Fruit fly (Drosophila melanogaster): ENCODE measurements around the gene Hmgcr.
A peak's percentile ranks its signal among the peaks of the same experiment; 100 is the strongest.

Hmgcr gene

DNA sequence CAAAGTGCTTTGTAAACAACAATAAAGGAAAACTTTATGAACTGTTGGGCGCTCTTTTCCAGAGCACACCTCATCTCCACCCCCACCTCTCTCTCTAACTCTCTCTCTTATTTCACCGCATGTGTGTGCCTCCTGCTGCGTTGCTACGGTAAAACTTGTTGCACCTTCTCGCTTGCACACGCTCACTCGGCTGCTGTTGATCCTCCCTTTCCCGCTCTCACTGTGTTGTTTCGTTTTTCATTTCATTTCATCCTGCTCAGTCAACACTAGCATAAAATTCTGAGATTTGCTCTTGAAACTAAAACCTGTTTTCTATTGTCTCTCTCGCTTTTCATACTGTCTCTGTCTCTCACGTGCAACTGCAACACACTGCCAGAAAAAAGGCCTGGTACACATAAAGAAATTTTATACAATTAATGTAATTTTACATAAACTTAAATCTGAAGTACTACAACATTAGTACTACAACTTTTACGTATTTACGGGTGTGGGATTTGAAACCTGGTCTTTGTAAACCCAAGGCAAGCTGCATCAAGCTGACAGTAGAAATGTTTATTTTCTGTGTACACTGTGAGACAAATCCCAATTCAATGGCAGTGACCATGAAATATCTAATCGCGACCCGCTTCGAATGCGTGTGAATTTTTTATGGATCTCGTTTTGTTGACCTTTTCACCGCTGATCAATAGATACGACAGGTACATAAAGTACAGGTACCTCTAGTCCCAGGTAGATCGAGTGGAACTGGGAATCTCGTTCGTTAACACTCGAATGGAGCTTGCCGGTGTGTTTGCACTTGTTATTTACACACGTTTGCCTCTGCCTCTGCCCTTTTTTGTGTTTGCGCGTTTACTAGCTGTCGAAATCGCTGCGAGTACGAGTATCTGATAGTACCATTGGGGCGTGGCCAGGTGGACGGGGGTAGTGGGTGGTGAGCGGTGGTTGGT, 49.6 kb downstream of the Hmgcr start (continued):
- TF ChIP-seq ap (GFP tag; IDR thresholded peaks at IDR 0.05) (peak; percentile 49), CG18764 (GFP tag; optimal IDR thresholded peaks at IDR 0.05) (peak; percentile 77), ssp (GFP tag; IDR thresholded peaks at IDR 0.05) (peak; percentile 78), CG17385 (GFP tag; optimal IDR thresholded peaks at IDR 0.05) (peak; percentile 80), CG5953 (GFP tag; IDR thresholded peaks at IDR 0.05) (peak; percentile 71), unpg (GFP tag; optimal IDR thresholded peaks at IDR 0.05) (peak; percentile 93), crc (GFP tag; optimal IDR thresholded peaks at IDR 0.05) (peak; percentile 47), Awh (GFP tag; IDR thresholded peaks at IDR 0.05) (peak; percentile 69), Hmx (GFP tag; optimal IDR thresholded peaks at IDR 0.05) (peak; percentile 47), hbn (GFP tag; IDR thresholded peaks at IDR 0.05; ENCODE audit: partially characterized antibody) (no peak), sd (tag; optimal IDR thresholded peaks at IDR 0.05) (peak; percentile 48), Usf (GFP tag; optimal IDR thresholded peaks at IDR 0.05) (peak; percentile 84), Sin3A (optimal IDR thresholded peaks at IDR 0.05) (no peak), Side (GFP tag; optimal IDR thresholded peaks at IDR 0.05) (peak; percentile 55), wdn (GFP tag; IDR thresholded peaks at IDR 0.05) (no peak), CG5180 (GFP tag; optimal IDR thresholded peaks at IDR 0.05) (peak; percentile 67), az2 (GFP tag; optimal IDR thresholded peaks at IDR 0.05) (peak; percentile 95), tup (GFP tag; optimal IDR thresholded peaks at IDR 0.05) (peak; percentile 30), sr (GFP tag; IDR thresholded peaks at IDR 0.05) (peak; percentile 16; the same call in 1 of the 3 replicates), sima (GFP tag; optimal IDR thresholded peaks at IDR 0.05) (peak; percentile 12), Tbp (GFP tag; optimal IDR thresholded peaks at IDR 0.05) (no peak), CG11247 (GFP tag; IDR thresholded peaks at IDR 0.05) (peak; percentile 63), CG1832 (GFP tag; optimal IDR thresholded peaks at IDR 0.05) (peak; percentile 78), bigmax (GFP tag; optimal IDR thresholded peaks at IDR 0.05) (peak; percentile 47), CG8281 (tag; optimal IDR thresholded peaks at IDR 0.05) (peak; percentile 62), ranshi (GFP tag; IDR thresholded peaks at IDR 0.05) (peak; percentile 73), CG13775 (GFP tag; optimal IDR thresholded peaks at IDR 0.05) (peak; percentile 88), CG17359 (tag; optimal IDR thresholded peaks at IDR 0.05) (peak; percentile 91), CG2129 (GFP tag; IDR thresholded peaks at IDR 0.05; ENCODE audit: partially characterized antibody) (no peak), Dbx (GFP tag; IDR thresholded peaks at IDR 0.05) (peak; percentile 66; the same call in 1 of the 3 replicates), CG4820 (GFP tag; optimal IDR thresholded peaks at IDR 0.05) (peak; percentile 91), bsh (GFP tag; optimal IDR thresholded peaks at IDR 0.05) (peak; percentile 88 to 97), CG17802 (tag; optimal IDR thresholded peaks at IDR 0.05) (peak; percentile 77), slp2 (GFP tag; optimal IDR thresholded peaks at IDR 0.05) (peak; percentile 85), repo (GFP tag; optimal IDR thresholded peaks at IDR 0.05) (peak; percentile 43), Blimp-1 (GFP tag; optimal IDR thresholded peaks at IDR 0.05) (peak; percentile 92), CG13624 (GFP tag; optimal IDR thresholded peaks at IDR 0.05) (peak; percentile 61), gcm (GFP tag; optimal IDR thresholded peaks at IDR 0.05) (peak; percentile 93), CG3995 (GFP tag; optimal IDR thresholded peaks at IDR 0.05) (peak; percentile 15), CG8944 (GFP tag; optimal IDR thresholded peaks at IDR 0.05) (peak; percentile 73), CG15011 (GFP tag; optimal IDR thresholded peaks at IDR 0.05) (peak; percentile 70), twi (tag; optimal IDR thresholded peaks at IDR 0.05) (peak; percentile 90), CG42726 (GFP tag; IDR thresholded peaks at IDR 0.05; ENCODE audit: partially characterized antibody) (no peak), CG9609 (GFP tag; optimal IDR thresholded peaks at IDR 0.05) (peak; percentile 62), CG15269 (tag; optimal IDR thresholded peaks at IDR 0.05) (peak; percentile 69), CG4404 (GFP tag; IDR thresholded peaks at IDR 0.05) (peak; percentile 93), CG10321 (GFP tag; IDR thresholded peaks at IDR 0.05) (no peak), gt (GFP tag; IDR thresholded peaks at IDR 0.05) (peak; percentile 82), Myb (GFP tag; optimal IDR thresholded peaks at IDR 0.05) (peak; percentile 42)
